Worm (Caenorhabditis elegans): Measurements from ENCODE around the gene dmsr-15.

- TF ChIP-seq nhr-11 (tag; optimal IDR thresholded peaks at IDR 0.05): no peak
- TF ChIP-seq ceh-14 (tag; optimal IDR thresholded peaks at IDR 0.05): no peak
- no peak for TF ChIP-seq hlh-30 (tag; optimal IDR thresholded peaks at IDR 0.05; ENCODE audit: insufficient read depth)
- no peak for TF ChIP-seq sox-4 (tag; optimal IDR thresholded peaks at IDR 0.05)
- TF ChIP-seq ceh-9 (tag; optimal IDR thresholded peaks at IDR 0.05): no peak
- no peak for TF ChIP-seq ets-4 (tag; optimal IDR thresholded peaks at IDR 0.05)
Observed at ce11 chrV:6780166-6780565, 48.5 kb downstream of the dmsr-15 start, which contains the start of gene ZC404.15.

All from whole organism, late embryonic.